Fruit fly (Drosophila melanogaster) whole organism, embryonic: Measurements from ENCODE around the gene osk.

Source experiments
- Adf1 ChIP-seq: fragments of 200-800 bp; sonication (Bioruptor generic); IDR thresholded peaks from 2 replicates; pipeline ENCODE4 v1.3.6; 2022; ENCODE audit warnings: missing biosample characterization, missing genetic modification characterization
- Atf3 ChIP-seq: fragments of 200-800 bp; sonication (Bioruptor generic); optimal IDR thresholded peaks from 3 replicates; lab custom pipeline; 2016; ENCODE audit warnings: missing biosample characterization, missing genetic modification characterization
- Awh ChIP-seq: fragments of 200-800 bp; sonication (Bioruptor generic); IDR thresholded peaks from 2 replicates; pipeline ENCODE4, ENCODE4 v1.3.6; 2022; ENCODE audit warnings: missing biosample characterization, missing genetic modification characterization
- Bgb ChIP-seq: fragments of 200-800 bp; sonication (Bioruptor generic); IDR thresholded peaks from 2 replicates; pipeline ENCODE4 v1.3.6; 2022; ENCODE audit warnings: missing biosample characterization, missing genetic modification characterization; ENCODE audit not compliant: partially characterized antibody
- CG1024 ChIP-seq: fragments of 200-800 bp; sonication (Bioruptor generic); IDR thresholded peaks from 2 replicates; pipeline ENCODE4 v1.3.6; 2022; ENCODE audit warnings: missing biosample characterization, missing genetic modification characterization
- CG10543 ChIP-seq: fragments of 200-800 bp; sonication (Bioruptor generic); optimal IDR thresholded peaks from 3 replicates; lab custom pipeline; 2017; ENCODE audit warnings: missing biosample characterization, mild to moderate bottlenecking, missing genetic modification characterization, moderate library complexity
- CG11247 ChIP-seq: fragments of 200-800 bp; sonication (Bioruptor generic); IDR thresholded peaks from 2 replicates; pipeline ENCODE4 v1.3.6; 2022; ENCODE audit warnings: missing biosample characterization, missing genetic modification characterization
- CG12219 ChIP-seq: fragments of 200-800 bp; sonication (Bioruptor generic); optimal IDR thresholded peaks from 3 replicates; lab custom pipeline; 2018; ENCODE audit warnings: missing biosample characterization, mild to moderate bottlenecking, missing genetic modification characterization
- CG14050 ChIP-seq: fragments of 200-800 bp; sonication (Bioruptor generic); IDR thresholded peaks from 3 replicates; pipeline ENCODE4 v1.3.6; 2022; ENCODE audit warnings: missing biosample characterization, missing genetic modification characterization
- CG15479 ChIP-seq: fragments of 200-800 bp; sonication (Bioruptor generic); optimal IDR thresholded peaks from 3 replicates; lab custom pipeline; 2019; ENCODE audit warnings: missing biosample characterization, mild to moderate bottlenecking, missing genetic modification characterization, moderate library complexity
- CG15514 ChIP-seq: fragments of 200-800 bp; sonication (Bioruptor generic); optimal IDR thresholded peaks from 3 replicates; lab custom pipeline; 2017; ENCODE audit warnings: missing biosample characterization, missing genetic modification characterization, mild to moderate bottlenecking, moderate library complexity, missing genetic modification reagents
- CG1603 ChIP-seq: fragments of 200-800 bp; sonication (Bioruptor generic); optimal IDR thresholded peaks from 2 replicates; lab custom pipeline; 2019; ENCODE audit warnings: missing biosample characterization, mild to moderate bottlenecking, missing genetic modification characterization, moderate library complexity
- CG17385 ChIP-seq: fragments of 200-800 bp; sonication (Bioruptor generic); optimal IDR thresholded peaks from 3 replicates; lab custom pipeline; 2018; ENCODE audit warnings: missing biosample characterization, mild to moderate bottlenecking, missing genetic modification characterization
- CG31224 ChIP-seq: fragments of 200-800 bp; sonication (Bioruptor generic); IDR thresholded peaks from 2 replicates; pipeline ENCODE4 v1.3.6; 2022; ENCODE audit warnings: missing biosample characterization, missing genetic modification characterization
- CG32767 ChIP-seq: fragments of 200-800 bp; sonication (Bioruptor generic); IDR thresholded peaks from 2 replicates; pipeline ENCODE4 v1.3.6; 2022; ENCODE audit warnings: missing biosample characterization, missing genetic modification characterization
- CG43689 ChIP-seq: fragments of 200-800 bp; sonication (Bioruptor generic); IDR thresholded peaks from 2 replicates; pipeline ENCODE4 v1.3.6; 2022; ENCODE audit warnings: missing biosample characterization, missing genetic modification characterization
- CG4730 ChIP-seq: fragments of 200-800 bp; sonication (Bioruptor generic); IDR thresholded peaks from 2 replicates; pipeline ENCODE4 v1.3.6; 2022; ENCODE audit warnings: missing biosample characterization, missing genetic modification characterization
- CG7745 ChIP-seq: fragments of 200-800 bp; sonication (Bioruptor generic); optimal IDR thresholded peaks from 2 replicates; lab custom pipeline; 2018; ENCODE audit warnings: missing biosample characterization, mild to moderate bottlenecking, missing genetic modification characterization, moderate library complexity
- Deaf1 ChIP-seq: fragments of 200-800 bp; optimal IDR thresholded peaks from 3 replicates; lab custom pipeline; 2019; ENCODE audit warnings: missing biosample characterization, mild to moderate bottlenecking, missing genetic modification characterization, moderate library complexity
- Dip3 ChIP-seq: fragments of 200-800 bp; sonication (Bioruptor generic); optimal IDR thresholded peaks from 3 replicates; lab custom pipeline; 2016; ENCODE audit warnings: missing biosample characterization, missing genetic modification characterization
- Dref ChIP-seq: fragments of 200-800 bp; sonication (Bioruptor generic); IDR thresholded peaks from 2 replicates; pipeline ENCODE4 v1.3.6; 2022; ENCODE audit warnings: missing biosample characterization, missing genetic modification characterization
- Drgx ChIP-seq: fragments of 200-800 bp; sonication (Bioruptor generic); IDR thresholded peaks from 2 replicates; pipeline ENCODE4 v1.3.6; 2022; ENCODE audit warnings: missing biosample characterization, missing genetic modification characterization
- E2f2 ChIP-seq: fragments of 200-800 bp; sonication (Bioruptor generic); IDR thresholded peaks from 2 replicates; pipeline ENCODE4 v1.3.6; 2022; ENCODE audit warnings: missing biosample characterization, missing genetic modification characterization
- Gug ChIP-seq: fragments of 200-800 bp; sonication (Bioruptor generic); IDR thresholded peaks from 4 replicates; pipeline ENCODE4 v1.3.6; 2022; ENCODE audit warnings: missing biosample characterization, missing genetic modification characterization
- Lim3 ChIP-seq: fragments of 200-800 bp; sonication (Bioruptor generic); IDR thresholded peaks from 2 replicates; pipeline ENCODE4 v1.3.6; 2022; ENCODE audit warnings: missing biosample characterization, missing genetic modification characterization
- Max ChIP-seq: fragments of 200-800 bp; sonication (Bioruptor generic); optimal IDR thresholded peaks from 2 replicates; lab custom pipeline; 2016; ENCODE audit warnings: missing biosample characterization, mild to moderate bottlenecking, missing genetic modification characterization
- Trl ChIP-seq, 3 experiments: fragments of >200 bp in 2 of 3; fragments of 200-800 bp in 1 of 3; sonication (Bioruptor generic) in 1 of 3; optimal IDR thresholded peaks; 2 replicates in 1 of 3; 3 replicates in 2 of 3; lab custom pipeline; 2016 to 2017; ENCODE audit warnings: missing biosample characterization in 1 of 3, missing genetic modification characterization in 1 of 3
- ac ChIP-seq: fragments of 200-800 bp; sonication (Bioruptor generic); optimal IDR thresholded peaks from 3 replicates; lab custom pipeline; 2017; ENCODE audit warnings: missing biosample characterization, mild to moderate bottlenecking, missing genetic modification characterization
- aop ChIP-seq: fragments of 200-800 bp; sonication (Bioruptor generic); IDR thresholded peaks from 2 replicates; pipeline ENCODE4 v1.3.6; 2022; ENCODE audit warnings: missing biosample characterization, missing genetic modification characterization
- ase ChIP-seq: fragments of 200-800 bp; sonication (Bioruptor generic); IDR thresholded peaks from 3 replicates; pipeline ENCODE4 v1.3.6; 2022; ENCODE audit warnings: missing biosample characterization, missing genetic modification characterization
- bsh ChIP-seq, 2 experiments: fragments of 200-800 bp; sonication (Bioruptor generic); optimal IDR thresholded peaks; 2 replicates each; lab custom pipeline; 2017 to 2018; ENCODE audit warnings: mild to moderate bottlenecking in 2 of 2, missing biosample characterization in 2 of 2, missing genetic modification characterization in 2 of 2, moderate library complexity in 1 of 2
- dan ChIP-seq: fragments of 200-800 bp; sonication (Bioruptor generic); IDR thresholded peaks from 2 replicates; pipeline ENCODE4 v1.3.6; 2022; ENCODE audit warnings: missing biosample characterization, missing genetic modification characterization
- en ChIP-seq: fragments of 200-800 bp; sonication (Bioruptor generic); optimal IDR thresholded peaks from 2 replicates; lab custom pipeline; 2016; ENCODE audit warnings: missing biosample characterization, missing genetic modification characterization
- exex ChIP-seq: fragments of 200-800 bp; sonication (Bioruptor generic); optimal IDR thresholded peaks from 4 replicates; lab custom pipeline; 2018; ENCODE audit warnings: missing biosample characterization, mild to moderate bottlenecking, missing genetic modification characterization, moderate library complexity
- gce ChIP-seq: fragments of 200-800 bp; sonication (Bioruptor generic); IDR thresholded peaks from 3 replicates; pipeline ENCODE4 v1.3.6; 2022; ENCODE audit warnings: missing biosample characterization, missing genetic modification characterization
- gsb-n ChIP-seq: fragments of 200-800 bp; sonication (Bioruptor generic); optimal IDR thresholded peaks from 3 replicates; lab custom pipeline; 2018; ENCODE audit warnings: missing biosample characterization, mild to moderate bottlenecking, missing genetic modification characterization
- hbn ChIP-seq: fragments of 200-800 bp; sonication (Bioruptor generic); IDR thresholded peaks from 2 replicates; pipeline ENCODE4 v1.3.6; 2022; ENCODE audit warnings: missing biosample characterization, missing genetic modification characterization; ENCODE audit not compliant: partially characterized antibody
- kah ChIP-seq: fragments of 200-800 bp; sonication (Bioruptor generic); optimal IDR thresholded peaks from 2 replicates; lab custom pipeline; 2018; ENCODE audit warnings: missing biosample characterization, mild to moderate bottlenecking, missing genetic modification characterization
- lab ChIP-seq: fragments of 200-800 bp; sonication (Bioruptor generic); optimal IDR thresholded peaks from 3 replicates; lab custom pipeline; 2017; ENCODE audit warnings: missing biosample characterization, missing genetic modification characterization, mild to moderate bottlenecking, moderate library complexity, missing genetic modification reagents
- lbe ChIP-seq: fragments of 200-800 bp; sonication (Bioruptor generic); optimal IDR thresholded peaks from 2 replicates; lab custom pipeline; 2016; ENCODE audit warnings: missing biosample characterization, mild to moderate bottlenecking, missing genetic modification characterization
- mam ChIP-seq: fragments of 200-800 bp; sonication (Bioruptor generic); optimal IDR thresholded peaks from 3 replicates; lab custom pipeline; 2016; ENCODE audit warnings: missing biosample characterization, missing genetic modification characterization
- p53 ChIP-seq: fragments of 200-800 bp; sonication (Bioruptor generic); optimal IDR thresholded peaks from 2 replicates; lab custom pipeline; 2016; ENCODE audit warnings: missing biosample characterization, missing genetic modification characterization
- pros ChIP-seq: fragments of 200-800 bp; sonication (Bioruptor generic); optimal IDR thresholded peaks from 3 replicates; lab custom pipeline; 2019; ENCODE audit warnings: missing biosample characterization, mild to moderate bottlenecking, missing genetic modification characterization, moderate library complexity
- run ChIP-seq: fragments of 200-800 bp; sonication (Bioruptor generic); optimal IDR thresholded peaks from 3 replicates; lab custom pipeline; 2018; ENCODE audit warnings: missing biosample characterization, mild to moderate bottlenecking, missing genetic modification characterization
- sens-2 ChIP-seq: fragments of 200-800 bp; sonication (Bioruptor generic); IDR thresholded peaks from 2 replicates; pipeline ENCODE4 v1.3.6; 2022; ENCODE audit warnings: missing biosample characterization, missing genetic modification characterization
- sima ChIP-seq: fragments of 200-800 bp; sonication (Bioruptor generic); optimal IDR thresholded peaks from 2 replicates; lab custom pipeline; 2016; ENCODE audit warnings: missing biosample characterization, missing genetic modification characterization
- slou ChIP-seq: fragments of 200-800 bp; sonication (Bioruptor generic); optimal IDR thresholded peaks from 3 replicates; lab custom pipeline; 2016; ENCODE audit warnings: missing biosample characterization, missing genetic modification characterization
- so ChIP-seq: fragments of 200-800 bp; sonication (Bioruptor generic); IDR thresholded peaks from 3 replicates; pipeline ENCODE4 v1.3.6; 2022; ENCODE audit warnings: missing biosample characterization, missing genetic modification characterization
- wdn ChIP-seq: fragments of 200-800 bp; sonication (Bioruptor generic); IDR thresholded peaks from 2 replicates; pipeline ENCODE4 v1.3.6; 2022; ENCODE audit warnings: missing biosample characterization, missing genetic modification characterization

The osk gene

dm6 chr3R:8931777-8932345 lies 3.1 kb upstream of the osk start, which contains the start of gene pyd (continued):
- TF ChIP-seq CG1024 (peak; percentile 6; the same call in 1 of the 2 replicates), aop (no peak), lbe (GFP tag; lab: Kevin White, UChicago) (peak; percentile 3), p53 (GFP tag; lab: Kevin White, UChicago) (peak; percentile 43), sens-2 (GFP tag; lab: Robert Waterston, UW) (0 out of 2 replicates have a peak, but pooled peaks have one; percentile 25), sima (GFP tag; lab: Kevin White, UChicago) (peak; percentile 23), CG43689 (GFP tag; lab: Robert Waterston, UW) (no peak), gsb-n (peak; percentile 20), run (tag; lab: Kevin White, UChicago) (peak; percentile 22), CG31224 (GFP tag; lab: Robert Waterston, UW) (0 out of 2 replicates have a peak, but pooled peaks have one; percentile 41), Lim3 (GFP tag; lab: Robert Waterston, UW) (no peak), CG32767 (GFP tag; lab: Robert Waterston, UW) (no peak), CG14050 (GFP tag; lab: Robert Waterston, UW) (0 out of 3 replicates have a peak, but pooled peaks have one; percentile 34), so (GFP tag; lab: Robert Waterston, UW) (peak; percentile 67; the same call in 2 of the 3 replicates), dan (GFP tag; lab: Robert Waterston, UW) (no peak), Adf1 (GFP tag; lab: Robert Waterston, UW) (no peak; the same call in 1 of the 2 replicates), mam (GFP tag; lab: Kevin White, UChicago) (peak; percentile 53), CG15479 (peak; percentile 52), CG12219 (peak; percentile 38), wdn (GFP tag; lab: Robert Waterston, UW) (no peak), en (GFP tag; lab: Kevin White, UChicago) (peak; percentile 18), CG17385 (peak; percentile 47), CG4730 (GFP tag; lab: Robert Waterston, UW) (no peak), ac (peak; percentile 85), Atf3 (peak; percentile 46), CG1603 (tag; lab: Kevin White, UChicago) (peak; percentile 57), hbn (GFP tag; lab: Robert Waterston, UW) (no peak; the same call in 1 of the 2 replicates), CG15514 (GFP tag; lab: Kevin White, UChicago) (peak; percentile 96), Deaf1 (peak; percentile 69), Awh (peak; percentile 58; the same call in 1 of the 2 replicates), Gug (GFP tag; lab: Robert Waterston, UW) (peak; percentile 40; the same call in 2 of the 4 replicates), gce (GFP tag; lab: Robert Waterston, UW) (peak; percentile 59; the same call in 1 of the 3 replicates), bsh (GFP tag; optimal IDR thresholded peaks at IDR 0.05; lab: Kevin White, UChicago) (peak in 1 of 2 experiments; percentile 37), Trl (optimal IDR thresholded peaks at IDR 0.05; lab: Kevin White, UChicago) (peak in 1 of 2 experiments; percentile 10), Trl (GFP tag; optimal IDR thresholded peaks at IDR 0.05; lab: Kevin White, UChicago) (peak; percentile 77), exex (tag; lab: Kevin White, UChicago) (no peak), kah (peak; percentile 43), Dref (GFP tag; lab: Robert Waterston, UW) (peak; percentile 56), CG11247 (GFP tag; lab: Robert Waterston, UW) (no peak), Max (GFP tag; lab: Kevin White, UChicago) (peak; percentile 65), Drgx (GFP tag; lab: Robert Waterston, UW) (no peak; the same call in 1 of the 2 replicates), slou (GFP tag; lab: Kevin White, UChicago) (no peak), Dip3 (GFP tag; lab: Kevin White, UChicago) (peak; percentile 39), pros (GFP tag; lab: Kevin White, UChicago) (peak; percentile 63), E2f2 (GFP tag; lab: Robert Waterston, UW) (peak; percentile 58), ase (GFP tag; lab: Robert Waterston, UW) (peak; percentile 40; the same call in 1 of the 3 replicates), CG10543 (GFP tag; lab: Kevin White, UChicago) (peak; percentile 74), lab (peak; percentile 60), Bgb (peak; percentile 63; the same call in 1 of the 2 replicates), CG7745 (tag; lab: Kevin White, UChicago) (no peak)
